Worm (Caenorhabditis elegans) whole organism, early embryonic: Measurements from ENCODE around the gene B0280.17.

Experiments used
- B0310.2 ChIP-seq: sonication (generic microtip); optimal IDR thresholded peaks from 2 replicates; lab custom pipeline; 2016; ENCODE audit warnings: mild to moderate bottlenecking, missing genetic modification characterization, missing compliant biosample characterization
- F13C5.2 ChIP-seq: sonication (generic microtip); optimal IDR thresholded peaks from 2 replicates; lab custom pipeline; 2017; ENCODE audit warnings: mild to moderate bottlenecking, missing genetic modification characterization, inconsistent platforms, missing compliant biosample characterization
- aly-1 ChIP-seq: sonication (generic microtip); optimal IDR thresholded peaks from 2 replicates; lab custom pipeline; 2016; ENCODE audit warnings: missing genetic modification characterization, missing compliant biosample characterization
- ama-1 ChIP-seq: fragments of 150-350 bp; optimal IDR thresholded peaks from 2 replicates; lab custom pipeline; 2014
- ceh-13 ChIP-seq: fragments of 200-800 bp; sonication (Bioruptor generic); optimal IDR thresholded peaks from 2 replicates; lab custom pipeline; 2018; ENCODE audit warnings: mild to moderate bottlenecking, missing genetic modification characterization, missing compliant biosample characterization
- ceh-36 ChIP-seq: sonication (generic microtip); optimal IDR thresholded peaks from 2 replicates; lab custom pipeline; 2016; ENCODE audit warnings: missing genetic modification characterization, inconsistent platforms, missing compliant biosample characterization
- ets-7 ChIP-seq: sonication (generic microtip); optimal IDR thresholded peaks from 2 replicates; lab custom pipeline; 2016; ENCODE audit warnings: missing genotype, missing genetic modification characterization, missing compliant biosample characterization
- flt-1 ChIP-seq: fragments of 200-800 bp; sonication (Bioruptor generic); IDR thresholded peaks from 2 replicates; pipeline ENCODE4 v1.3.6; 2022; ENCODE audit warnings: missing genetic modification characterization, missing compliant biosample characterization
- hmbx-1 ChIP-seq: sonication (generic microtip); optimal IDR thresholded peaks from 2 replicates; lab custom pipeline; 2016; ENCODE audit warnings: mild to moderate bottlenecking, missing genetic modification characterization, missing compliant biosample characterization
- hmg-4 ChIP-seq: fragments of 200-800 bp; sonication (Bioruptor generic); optimal IDR thresholded peaks from 2 replicates; lab custom pipeline; 2018; ENCODE audit warnings: mild to moderate bottlenecking, missing genetic modification characterization, missing compliant biosample characterization
- hnd-1 ChIP-seq: sonication (generic microtip); optimal IDR thresholded peaks from 2 replicates; lab custom pipeline; 2016; ENCODE audit warnings: missing genetic modification characterization, missing compliant biosample characterization
- pes-1 ChIP-seq: fragments of 200-800 bp; sonication (Bioruptor generic); IDR thresholded peaks from 2 replicates; pipeline ENCODE4 v1.3.6; 2022; ENCODE audit warnings: missing genetic modification reagents, missing genetic modification characterization, missing compliant biosample characterization
- scrt-1 ChIP-seq: fragments of 200-800 bp; sonication (Bioruptor generic); IDR thresholded peaks from 2 replicates; pipeline ENCODE4 v1.3.6; 2022; ENCODE audit warnings: missing genetic modification characterization, missing compliant biosample characterization
- sea-1 ChIP-seq: fragments of 200-800 bp; sonication (Bioruptor generic); conservative IDR thresholded peaks from 2 replicates; pipeline ENCODE4 v1.3.6; 2022; ENCODE audit warnings: missing genetic modification characterization, missing compliant biosample characterization
- tbx-11 ChIP-seq: fragments of 200-800 bp; sonication (Bioruptor generic); IDR thresholded peaks from 2 replicates; pipeline ENCODE4 v1.3.6; 2022; ENCODE audit warnings: missing genetic modification characterization, missing compliant biosample characterization
- tbx-37 ChIP-seq: fragments of 200-800 bp; sonication (Bioruptor generic); conservative IDR thresholded peaks from 2 replicates; pipeline ENCODE4 v1.3.6; 2022; ENCODE audit warnings: missing genetic modification reagents, missing genetic modification characterization, missing compliant biosample characterization
- tra-4 ChIP-seq: sonication (generic microtip); optimal IDR thresholded peaks from 2 replicates; lab custom pipeline; 2017; ENCODE audit warnings: missing genetic modification characterization, missing compliant biosample characterization

B0280.17 gene

ce11 chrIII:7158709-7159108 is 22.8 kb upstream of the B0280.17 start, which contains the start of gene nuo-4:
Gene nuo-4, minus strand, starts transcription at chrIII:7158809.
- TF ChIP-seq tbx-37 (GFP tag; lab: Robert Waterston, UW) = no peak
- TF ChIP-seq sea-1 (GFP tag; lab: Robert Waterston, UW) = no peak
- no peak for TF ChIP-seq hmbx-1 (tag; lab: Kevin White, UChicago)
- TF ChIP-seq hnd-1 = no peak
- no peak for TF ChIP-seq tbx-11 (GFP tag; lab: Robert Waterston, UW)
- TF ChIP-seq ets-7 = no peak
- no peak for TF ChIP-seq aly-1
- no peak for TF ChIP-seq B0310.2 (tag; lab: Kevin White, UChicago)
- no peak for TF ChIP-seq scrt-1 (GFP tag; lab: Robert Waterston, UW)
- no peak for TF ChIP-seq ceh-36 (tag; lab: Kevin White, UChicago)
- TF ChIP-seq tra-4 = no peak
- TF ChIP-seq ama-1 (lab: Kevin White, UChicago) = no peak
- TF ChIP-seq F13C5.2 (tag; lab: Kevin White, UChicago) = no peak
- TF ChIP-seq ceh-13 (GFP tag; lab: Kevin White, UChicago) = no peak
- TF ChIP-seq pes-1 (GFP tag; lab: Robert Waterston, UW) = no peak
- TF ChIP-seq hmg-4 (GFP tag; lab: Kevin White, UChicago) = no peak
- TF ChIP-seq flt-1 (GFP tag; lab: Robert Waterston, UW) = no peak

DNA sequence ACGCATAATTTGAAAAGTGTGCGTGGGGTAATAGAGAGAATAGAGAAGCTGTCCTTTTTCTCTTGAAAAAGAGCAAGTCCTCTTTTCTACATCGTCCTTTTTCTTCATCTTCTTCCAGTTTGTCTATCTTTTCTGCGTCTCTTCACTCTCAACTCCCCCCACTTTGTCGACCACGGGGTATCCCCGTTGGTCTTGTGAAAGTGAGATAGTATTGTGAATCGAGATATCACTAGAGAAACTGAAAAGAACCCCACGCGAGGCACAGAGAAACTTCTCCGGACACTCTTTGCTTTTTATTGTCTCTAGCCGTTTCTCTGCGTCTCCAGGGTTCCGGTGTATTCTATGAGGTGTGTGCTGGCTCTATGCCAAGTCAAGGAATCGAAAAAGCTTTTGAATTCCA is 19.7 kb upstream of the B0280.17 start:
- TF ChIP-seq aly-1 (no peak), tbx-11 (GFP tag; lab: Robert Waterston, UW) (no peak), tra-4 (no peak), F13C5.2 (tag; lab: Kevin White, UChicago) (peak; percentile 70), sea-1 (GFP tag; lab: Robert Waterston, UW) (0 out of 2 replicates have a peak, but pooled peaks have one; percentile 28), ceh-36 (tag; lab: Kevin White, UChicago) (no peak), flt-1 (GFP tag; lab: Robert Waterston, UW) (peak; percentile 3; the same call in 1 of the 2 replicates), hmg-4 (GFP tag; lab: Kevin White, UChicago) (peak; percentile 2)

- TF ChIP-seq aly-1 = no peak
- TF ChIP-seq ama-1 (lab: Kevin White, UChicago) = no peak
- TF ChIP-seq B0310.2 (tag; lab: Kevin White, UChicago) = no peak
- no peak for TF ChIP-seq ets-7
Observed at ce11 chrIII:7154526-7154925, 18.6 kb upstream of the B0280.17 start.

ce11 chrIII:7153747-7154238 is 17.9 kb upstream of the B0280.17 start, which contains the start of gene ogt-1:
Gene ogt-1, minus strand, starts transcription at chrIII:7153797.
- TF ChIP-seq F13C5.2 (tag; lab: Kevin White, UChicago) (peak; percentile 32), hmg-4 (GFP tag; lab: Kevin White, UChicago) (peak; percentile 25), aly-1 (no peak)

ce11 chrIII:7152569-7152968 is 16.7 kb upstream of the B0280.17 start:
- no peak for TF ChIP-seq ceh-36 (tag; lab: Kevin White, UChicago)
- no peak for TF ChIP-seq hmbx-1 (tag; lab: Kevin White, UChicago)
- TF ChIP-seq scrt-1 (GFP tag; lab: Robert Waterston, UW) = no peak
- TF ChIP-seq hmg-4 (GFP tag; lab: Kevin White, UChicago) = no peak
- no peak for TF ChIP-seq tra-4
- no peak for TF ChIP-seq tbx-11 (GFP tag; lab: Robert Waterston, UW)
- TF ChIP-seq ama-1 (lab: Kevin White, UChicago) = no peak
- TF ChIP-seq sea-1 (GFP tag; lab: Robert Waterston, UW) = no peak
- no peak for TF ChIP-seq B0310.2 (tag; lab: Kevin White, UChicago)
- no peak for TF ChIP-seq flt-1 (GFP tag; lab: Robert Waterston, UW)
- TF ChIP-seq pes-1 (GFP tag; lab: Robert Waterston, UW) = no peak
- no peak for TF ChIP-seq F13C5.2 (tag; lab: Kevin White, UChicago)
- no peak for TF ChIP-seq aly-1
- TF ChIP-seq ets-7 = no peak
- TF ChIP-seq ceh-13 (GFP tag; lab: Kevin White, UChicago) = no peak
- TF ChIP-seq hnd-1 = no peak

- no peak for TF ChIP-seq tbx-37 (GFP tag; lab: Robert Waterston, UW)
Observed at ce11 chrIII:7150162-7150561, 14.2 kb upstream of the B0280.17 start.

- no peak for TF ChIP-seq aly-1
- no peak for TF ChIP-seq F13C5.2 (tag; lab: Kevin White, UChicago)
- no peak for TF ChIP-seq B0310.2 (tag; lab: Kevin White, UChicago)
- no peak for TF ChIP-seq tbx-37 (GFP tag; lab: Robert Waterston, UW)
- no peak for TF ChIP-seq flt-1 (GFP tag; lab: Robert Waterston, UW)
- no peak for TF ChIP-seq tbx-11 (GFP tag; lab: Robert Waterston, UW)
- TF ChIP-seq tra-4 = no peak
- no peak for TF ChIP-seq hmg-4 (GFP tag; lab: Kevin White, UChicago)
- no peak for TF ChIP-seq ceh-36 (tag; lab: Kevin White, UChicago)
- TF ChIP-seq ceh-13 (GFP tag; lab: Kevin White, UChicago) = no peak
- no peak for TF ChIP-seq scrt-1 (GFP tag; lab: Robert Waterston, UW)
- TF ChIP-seq ama-1 (lab: Kevin White, UChicago) = no peak
- no peak for TF ChIP-seq pes-1 (GFP tag; lab: Robert Waterston, UW)
- TF ChIP-seq ets-7 = no peak
- TF ChIP-seq sea-1 (GFP tag; lab: Robert Waterston, UW) = no peak
- TF ChIP-seq hnd-1 = no peak
- TF ChIP-seq hmbx-1 (tag; lab: Kevin White, UChicago) = no peak
Observed at ce11 chrIII:7148191-7148590, 12.3 kb upstream of the B0280.17 start.

- TF ChIP-seq B0310.2 (tag; lab: Kevin White, UChicago) = no peak
Observed at ce11 chrIII:7146341-7146740, 10.4 kb upstream of the B0280.17 start.
